Worm (Caenorhabditis elegans): ENCODE data around the gene F46G10.4.

The F46G10.4 gene

ce11 chrX:13317532-13317931 lies 16.3 kb upstream of the F46G10.4 start:
- TF ChIP-seq hlh-1 (tag; optimal IDR thresholded peaks at IDR 0.05) (peak; percentile 80), ztf-11 (tag; optimal IDR thresholded peaks at IDR 0.05) (no peak)

ce11 chrX:13318316-13318715 lies 15.5 kb upstream of the F46G10.4 start:
- peak; percentile 16 for TF ChIP-seq hlh-1 (tag; optimal IDR thresholded peaks at IDR 0.05)
- no peak for TF ChIP-seq lin-32 (GFP tag; optimal IDR thresholded peaks at IDR 0.05)

ce11 chrX:13320575-13320974 lies 13.3 kb upstream of the F46G10.4 start:
- TF ChIP-seq zip-8 (tag; optimal IDR thresholded peaks at IDR 0.05) = peak; percentile 2
- no peak for TF ChIP-seq ceh-83 (GFP tag; optimal IDR thresholded peaks at IDR 0.05)
- TF ChIP-seq unc-62 (GFP tag; optimal IDR thresholded peaks at IDR 0.05) = peak; percentile 27

ce11 chrX:13322886-13323285 lies 11.0 kb upstream of the F46G10.4 start, which contains the start of gene F46G10.2:
F46G10.2 (plus strand) TSS chrX:13322963.
- TF ChIP-seq blmp-1 (tag; optimal IDR thresholded peaks at IDR 0.05) (no peak), hlh-1 (tag; optimal IDR thresholded peaks at IDR 0.05) (no peak), lsy-2 (tag; optimal IDR thresholded peaks at IDR 0.05) (no peak), bed-3 (GFP tag; optimal IDR thresholded peaks at IDR 0.05) (no peak), nhr-2 (tag; optimal IDR thresholded peaks at IDR 0.05) (no peak), nhr-12 (tag; optimal IDR thresholded peaks at IDR 0.05) (no peak), elt-1 (tag; optimal IDR thresholded peaks at IDR 0.05; ENCODE audit: borderline replicate concordance, insufficient read depth) (no peak), flh-1 (GFP tag; optimal IDR thresholded peaks at IDR 0.05) (no peak), drap-1 (GFP tag; optimal IDR thresholded peaks at IDR 0.05) (no peak), elt-3 (tag; optimal IDR thresholded peaks at IDR 0.05) (no peak), tbx-8 (GFP tag; optimal IDR thresholded peaks at IDR 0.05) (no peak), snpc-4 (tag; optimal IDR thresholded peaks at IDR 0.05) (no peak), ham-2 (GFP tag; optimal IDR thresholded peaks at IDR 0.05) (no peak), unc-62 (GFP tag; optimal IDR thresholded peaks at IDR 0.05) (no peak), unc-120 (tag; optimal IDR thresholded peaks at IDR 0.05; ENCODE audit: poor library complexity, severe bottlenecking) (no peak), nhr-28 (tag; optimal IDR thresholded peaks at IDR 0.05) (no peak), unc-39 (tag; optimal IDR thresholded peaks at IDR 0.05) (no peak), mab-5 (tag; optimal IDR thresholded peaks at IDR 0.05) (no peak), cnd-1 (tag; optimal IDR thresholded peaks at IDR 0.05) (no peak), ceh-43 (GFP tag; optimal IDR thresholded peaks at IDR 0.05) (no peak)

- TF ChIP-seq sem-2 (GFP tag; optimal IDR thresholded peaks at IDR 0.05) (no peak), nhr-12 (tag; optimal IDR thresholded peaks at IDR 0.05) (no peak), blmp-1 (tag; optimal IDR thresholded peaks at IDR 0.05) (no peak), ces-1 (GFP tag; optimal IDR thresholded peaks at IDR 0.05) (no peak), cnd-1 (tag; optimal IDR thresholded peaks at IDR 0.05) (no peak), ceh-83 (GFP tag; optimal IDR thresholded peaks at IDR 0.05) (no peak), mep-1 (tag; optimal IDR thresholded peaks at IDR 0.05) (no peak), lin-13 (tag; optimal IDR thresholded peaks at IDR 0.05) (no peak)
These were observed 10.1 kb upstream of the F46G10.4 start for ce11 chrX:13323697-13324096.

- TF ChIP-seq unc-62 (GFP tag; optimal IDR thresholded peaks at IDR 0.05) = no peak
- no peak for TF ChIP-seq nhr-237 (tag; optimal IDR thresholded peaks at IDR 0.05)
- TF ChIP-seq elt-3 (tag; optimal IDR thresholded peaks at IDR 0.05) = no peak
- no peak for TF ChIP-seq bed-3 (GFP tag; optimal IDR thresholded peaks at IDR 0.05)
- no peak for TF ChIP-seq mab-5 (tag; optimal IDR thresholded peaks at IDR 0.05)
- no peak for TF ChIP-seq nhr-76 (tag; optimal IDR thresholded peaks at IDR 0.05)
- TF ChIP-seq M03D4.4 (tag; optimal IDR thresholded peaks at IDR 0.05) = no peak
- TF ChIP-seq ceh-43 (GFP tag; optimal IDR thresholded peaks at IDR 0.05) = no peak
- no peak for TF ChIP-seq hlh-1 (tag; optimal IDR thresholded peaks at IDR 0.05)
These were observed 9.5 kb upstream of the F46G10.4 start for ce11 chrX:13324326-13324725.
